Worm (Caenorhabditis elegans) whole organism, mixed stage, embryonic: Measurements from ENCODE around the gene clec-160.

Experiments used
- M03D4.4 ChIP-seq: sonication (generic microtip); optimal IDR thresholded peaks from 2 replicates; lab custom pipeline; 2017; ENCODE audit warnings: mild to moderate bottlenecking, missing genetic modification characterization, missing compliant biosample characterization
- elt-3 ChIP-seq: fragments of 150-350 bp; optimal IDR thresholded peaks from 2 replicates; lab custom pipeline; 2014; ENCODE audit warnings: missing biosample characterization, missing genetic modification characterization
- hlh-1 ChIP-seq: fragments of 150-350 bp; optimal IDR thresholded peaks from 2 replicates; lab custom pipeline; 2014; ENCODE audit warnings: missing biosample characterization, missing genetic modification reagents, missing genetic modification characterization
- lin-13 ChIP-seq: fragments of 150-350 bp; optimal IDR thresholded peaks from 2 replicates; lab custom pipeline; 2014; ENCODE audit warnings: missing biosample characterization, missing genetic modification characterization
- lsy-2 ChIP-seq: fragments of 150-350 bp; optimal IDR thresholded peaks from 2 replicates; lab custom pipeline; 2014; ENCODE audit warnings: missing biosample characterization, missing genetic modification characterization
- nhr-12 ChIP-seq: fragments of 150-350 bp; optimal IDR thresholded peaks from 2 replicates; lab custom pipeline; 2014; ENCODE audit warnings: missing biosample characterization, missing genetic modification characterization
- nhr-237 ChIP-seq: fragments of 150-350 bp; optimal IDR thresholded peaks from 2 replicates; lab custom pipeline; 2014; ENCODE audit warnings: missing biosample characterization, missing genetic modification characterization
- nhr-28 ChIP-seq: fragments of 150-350 bp; optimal IDR thresholded peaks from 2 replicates; lab custom pipeline; 2014; ENCODE audit warnings: missing biosample characterization, missing genetic modification characterization
- nhr-76 ChIP-seq: sonication (generic microtip); optimal IDR thresholded peaks from 2 replicates; lab custom pipeline; 2017; ENCODE audit warnings: missing biosample characterization, missing genetic modification characterization
- sem-2 ChIP-seq: fragments of 200-800 bp; sonication (Bioruptor generic); optimal IDR thresholded peaks from 2 replicates; lab custom pipeline; 2018; ENCODE audit warnings: mild to moderate bottlenecking, missing genetic modification characterization, missing compliant biosample characterization
- snpc-4 ChIP-seq: fragments of 150-350 bp; optimal IDR thresholded peaks from 2 replicates; lab custom pipeline; 2014; ENCODE audit warnings: missing biosample characterization, missing genetic modification characterization
- unc-39 ChIP-seq: fragments of 150-350 bp; optimal IDR thresholded peaks from 2 replicates; lab custom pipeline; 2014; ENCODE audit warnings: missing biosample characterization, missing genetic modification characterization
- unc-62 ChIP-seq: fragments of 150-350 bp; optimal IDR thresholded peaks from 2 replicates; lab custom pipeline; 2014; ENCODE audit warnings: missing biosample characterization, missing genetic modification reagents, missing genetic modification characterization
- ztf-11 ChIP-seq: fragments of 150-350 bp; optimal IDR thresholded peaks from 2 replicates; lab custom pipeline; 2014; ENCODE audit warnings: missing biosample characterization, missing genetic modification characterization

ce11 chrIII:8299734-8300133 lies 24.0 kb upstream of the clec-160 start:
- TF ChIP-seq nhr-12 (tag; lab: Kevin White, UChicago) (no peak), unc-39 (no peak), snpc-4 (tag; lab: Kevin White, UChicago) (no peak), nhr-28 (no peak), nhr-237 (no peak), elt-3 (tag; lab: Kevin White, UChicago) (no peak), ztf-11 (tag; lab: Kevin White, UChicago) (no peak), lsy-2 (tag; lab: Kevin White, UChicago) (no peak), unc-62 (GFP tag; lab: Kevin White, UChicago) (no peak), lin-13 (tag; lab: Kevin White, UChicago) (no peak), sem-2 (GFP tag; lab: Kevin White, UChicago) (no peak), hlh-1 (tag; lab: Kevin White, UChicago) (no peak), M03D4.4 (tag; lab: Kevin White, UChicago) (no peak), nhr-76 (tag; lab: Kevin White, UChicago) (no peak)
